Worm (Caenorhabditis elegans) whole organism, L2 larva: ENCODE results near the gene Y73F8A.32.
A peak's percentile ranks its signal among the peaks of the same experiment; 100 is the strongest.

Experiments used
- C34F6.9 ChIP-seq: fragments of 150-350 bp; optimal IDR thresholded peaks from 2 replicates; lab custom pipeline; 2014; ENCODE audit warnings: missing biosample characterization, missing genetic modification characterization
- F13H6.1 ChIP-seq: sonication (generic microtip); optimal IDR thresholded peaks from 2 replicates; lab custom pipeline; 2016; ENCODE audit warnings: missing genetic modification characterization, missing compliant biosample characterization
- R02D3.7 ChIP-seq: fragments of 150-350 bp; optimal IDR thresholded peaks from 2 replicates; lab custom pipeline; 2014; ENCODE audit warnings: missing biosample characterization, missing genetic modification characterization
- ZK546.5 ChIP-seq: sonication (generic microtip); optimal IDR thresholded peaks from 2 replicates; lab custom pipeline; 2017; ENCODE audit warnings: missing biosample characterization, missing genetic modification characterization
- alr-1 ChIP-seq: fragments of 150-350 bp; optimal IDR thresholded peaks from 2 replicates; lab custom pipeline; 2014; ENCODE audit warnings: missing biosample characterization, missing genetic modification characterization
- ama-1 ChIP-seq: fragments of 150-350 bp; optimal IDR thresholded peaks from 2 replicates; lab custom pipeline; 2018; ENCODE audit warnings: inconsistent platforms
- blmp-1 ChIP-seq: sonication (generic microtip); optimal IDR thresholded peaks from 2 replicates; lab custom pipeline; 2017; ENCODE audit warnings: missing genetic modification characterization, mild to moderate bottlenecking, missing compliant biosample characterization, antibody characterized with exemption, moderate library complexity; ENCODE audit not compliant: insufficient read depth
- ceh-16 ChIP-seq: fragments of 150-350 bp; optimal IDR thresholded peaks from 2 replicates; lab custom pipeline; 2014; ENCODE audit warnings: missing biosample characterization, missing genetic modification characterization
- crh-2 ChIP-seq: sonication (generic microtip); optimal IDR thresholded peaks from 2 replicates; lab custom pipeline; 2017; ENCODE audit warnings: missing biosample characterization, missing genetic modification characterization
- dmd-4 ChIP-seq: sonication (generic microtip); optimal IDR thresholded peaks from 2 replicates; lab custom pipeline; 2017; ENCODE audit warnings: missing biosample characterization, missing genetic modification characterization
- egl-27 ChIP-seq: sonication (generic microtip); optimal IDR thresholded peaks from 3 replicates; lab custom pipeline; 2017; ENCODE audit warnings: missing biosample characterization, missing genetic modification reagents, missing genetic modification characterization
- elt-1 ChIP-seq: fragments of 150-350 bp; optimal IDR thresholded peaks from 2 replicates; lab custom pipeline; 2014; ENCODE audit warnings: missing biosample characterization, missing genetic modification characterization
- fos-1 ChIP-seq: fragments of 150-350 bp; optimal IDR thresholded peaks from 2 replicates; lab custom pipeline; 2014; ENCODE audit warnings: missing biosample characterization, missing genetic modification characterization
- gmeb-1 ChIP-seq: fragments of 150-350 bp; optimal IDR thresholded peaks from 2 replicates; lab custom pipeline; 2014; ENCODE audit warnings: missing biosample characterization, missing genetic modification characterization
- lin-11 ChIP-seq: fragments of 150-350 bp; sonication (generic microtip); optimal IDR thresholded peaks from 2 replicates; lab custom pipeline; 2014; ENCODE audit warnings: missing biosample characterization, missing genetic modification characterization, inconsistent platforms, mixed read lengths
- lin-13 ChIP-seq: fragments of 150-350 bp; optimal IDR thresholded peaks from 2 replicates; lab custom pipeline; 2014; ENCODE audit warnings: missing biosample characterization, missing genetic modification reagents, missing genetic modification characterization
- lin-39 ChIP-seq: fragments of 150-350 bp; optimal IDR thresholded peaks from 2 replicates; lab custom pipeline; 2014; ENCODE audit warnings: missing biosample characterization, missing genetic modification reagents, missing genetic modification characterization
- lsy-2 ChIP-seq, 2 experiments: fragments of 150-350 bp in 1 of 2; sonication (generic microtip) in 1 of 2; optimal IDR thresholded peaks; 2 replicates each; lab custom pipeline; 2014 to 2017; ENCODE audit warnings: missing biosample characterization in 2 of 2, missing genetic modification characterization in 2 of 2
- mbf-1 ChIP-seq: sonication (generic microtip); optimal IDR thresholded peaks from 2 replicates; lab custom pipeline; 2017; ENCODE audit warnings: missing biosample characterization, missing genetic modification characterization
- mdl-1 ChIP-seq, 2 experiments: fragments of 150-350 bp in 1 of 2; sonication (generic microtip) in 1 of 2; optimal IDR thresholded peaks; 2 replicates each; lab custom pipeline; 2017; ENCODE audit warnings: missing biosample characterization in 2 of 2, missing genetic modification characterization in 2 of 2
- nhr-21 ChIP-seq: fragments of 150-350 bp; optimal IDR thresholded peaks from 2 replicates; lab custom pipeline; 2014; ENCODE audit warnings: missing biosample characterization, missing genetic modification characterization
- nhr-237 ChIP-seq: fragments of 150-350 bp; optimal IDR thresholded peaks from 2 replicates; lab custom pipeline; 2014; ENCODE audit warnings: missing biosample characterization, missing genetic modification characterization
- nhr-25 ChIP-seq: fragments of 150-350 bp; sonication (generic microtip); optimal IDR thresholded peaks from 3 replicates; lab custom pipeline; 2014; ENCODE audit warnings: missing biosample characterization, missing genetic modification characterization
- nhr-6 ChIP-seq: fragments of 150-350 bp; optimal IDR thresholded peaks from 2 replicates; lab custom pipeline; 2014; ENCODE audit warnings: missing biosample characterization, missing genetic modification characterization
- peb-1 ChIP-seq: fragments of 150-350 bp; optimal IDR thresholded peaks from 2 replicates; lab custom pipeline; 2014; ENCODE audit warnings: missing biosample characterization, missing genetic modification characterization
- sem-4 ChIP-seq: fragments of 150-350 bp; optimal IDR thresholded peaks from 2 replicates; lab custom pipeline; 2014; ENCODE audit warnings: missing biosample characterization, missing genetic modification reagents, missing genetic modification characterization
- skn-1 ChIP-seq: sonication (generic microtip); optimal IDR thresholded peaks from 2 replicates; lab custom pipeline; 2017; ENCODE audit warnings: missing biosample characterization, missing genetic modification characterization
- sma-3 ChIP-seq: sonication (generic microtip); optimal IDR thresholded peaks from 2 replicates; lab custom pipeline; 2016; ENCODE audit warnings: missing genetic modification reagents, missing genetic modification characterization, missing compliant biosample characterization
- sma-9 ChIP-seq, 2 experiments: fragments of 150-350 bp in 1 of 2; sonication (generic microtip) in 1 of 2; optimal IDR thresholded peaks; 2 replicates each; lab custom pipeline; 2014 to 2016; ENCODE audit warnings: missing genetic modification characterization in 2 of 2, mild to moderate bottlenecking in 1 of 2, missing biosample characterization in 1 of 2, missing compliant biosample characterization in 1 of 2, missing genetic modification reagents in 1 of 2, moderate library complexity in 1 of 2
- unc-39 ChIP-seq: fragments of 150-350 bp; optimal IDR thresholded peaks from 2 replicates; lab custom pipeline; 2014; ENCODE audit warnings: missing biosample characterization, missing genetic modification characterization
- unc-55 ChIP-seq: fragments of 150-350 bp; sonication (generic microtip); optimal IDR thresholded peaks from 3 replicates; lab custom pipeline; 2014; ENCODE audit warnings: missing biosample characterization, missing genetic modification reagents, missing genetic modification characterization
- zag-1 ChIP-seq: fragments of 150-350 bp; optimal IDR thresholded peaks from 2 replicates; lab custom pipeline; 2014; ENCODE audit warnings: missing biosample characterization, missing genetic modification characterization
- ztf-1 ChIP-seq: fragments of 200-800 bp; sonication (Bioruptor generic); conservative IDR thresholded peaks from 2 replicates; pipeline ENCODE4 v1.3.6; 2022; ENCODE audit warnings: missing genetic modification characterization, missing compliant biosample characterization
- ztf-11 ChIP-seq: sonication (generic microtip); optimal IDR thresholded peaks from 2 replicates; lab custom pipeline; 2017; ENCODE audit warnings: missing biosample characterization, missing genetic modification characterization
- ztf-4 ChIP-seq: fragments of 150-350 bp; optimal IDR thresholded peaks from 2 replicates; lab custom pipeline; 2014; ENCODE audit warnings: missing biosample characterization, missing genetic modification characterization

Y73F8A.32 gene

DNA sequence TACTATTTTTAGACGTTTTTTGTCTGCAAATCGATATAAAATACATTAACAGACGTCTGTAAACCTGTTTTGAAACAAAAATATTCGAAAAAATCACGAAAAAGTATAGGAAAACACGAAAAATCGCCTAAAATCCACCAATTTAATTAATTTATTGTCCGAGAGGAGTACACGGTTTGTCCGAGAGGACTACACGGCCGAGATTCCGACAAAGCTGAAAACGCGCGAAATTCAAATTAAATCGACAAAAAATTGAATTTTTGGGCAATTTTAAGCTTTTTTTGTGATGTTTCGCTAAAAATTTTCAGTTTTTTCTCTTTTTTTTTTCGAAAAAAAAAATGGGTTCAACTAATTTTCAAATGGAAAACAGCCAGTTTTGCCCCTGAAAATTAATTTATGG lies 5.2 kb upstream of the Y73F8A.32 start:
- TF ChIP-seq C34F6.9 (tag; lab: Kevin White, UChicago): peak; percentile 44
- TF ChIP-seq R02D3.7 (tag; lab: Kevin White, UChicago): no peak
- TF ChIP-seq crh-2 (tag; lab: Kevin White, UChicago): peak; percentile 27
- peak; percentile 65 for TF ChIP-seq sma-9 (GFP tag; optimal IDR thresholded peaks at IDR 0.05; lab: Kevin White, UChicago)
- no peak for TF ChIP-seq sma-9 (tag; optimal IDR thresholded peaks at IDR 0.05; lab: Kevin White, UChicago)
- TF ChIP-seq lsy-2 (tag; optimal IDR thresholded peaks at IDR 0.05; lab: Kevin White, UChicago): peak; percentile 55 to 77
- peak; percentile 53 for TF ChIP-seq unc-55 (GFP tag; lab: Kevin White, UChicago)
- no peak for TF ChIP-seq ztf-4 (tag; lab: Kevin White, UChicago)
- peak; percentile 48 for TF ChIP-seq nhr-21 (tag; lab: Kevin White, UChicago)
- TF ChIP-seq F13H6.1 (tag; lab: Kevin White, UChicago): peak; percentile 40
- peak; percentile 3 for TF ChIP-seq ama-1 (lab: Kevin White, UChicago)
- no peak for TF ChIP-seq mbf-1
- TF ChIP-seq gmeb-1 (tag; lab: Kevin White, UChicago): peak; percentile 91
- peak; percentile 40 for TF ChIP-seq lin-13 (GFP tag; lab: Kevin White, UChicago)
- TF ChIP-seq sma-3 (GFP tag; lab: Kevin White, UChicago): peak; percentile 80
- TF ChIP-seq sem-4 (tag; lab: Kevin White, UChicago): no peak
- TF ChIP-seq nhr-25 (tag; lab: Kevin White, UChicago): peak; percentile 73

DNA sequence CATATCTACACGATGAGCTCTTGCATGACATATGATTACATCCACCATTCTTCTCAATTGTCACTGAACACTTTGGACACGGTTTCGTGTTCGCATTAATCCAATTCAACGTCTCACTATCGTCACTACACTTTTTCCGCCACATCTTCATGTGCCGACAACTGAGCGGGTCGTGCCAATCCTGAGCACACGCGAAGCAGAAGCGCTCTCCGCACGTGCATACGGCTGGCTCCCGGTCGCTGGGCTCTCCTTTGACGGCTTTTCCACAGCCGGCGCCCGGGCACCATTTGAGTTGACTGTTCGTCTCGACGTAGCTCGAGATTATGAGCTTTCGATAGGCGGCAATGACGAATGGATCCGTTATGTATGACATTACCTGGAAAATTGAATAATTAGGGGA lies 4.5 kb upstream of the Y73F8A.32 start:
- no peak for TF ChIP-seq zag-1 (tag; lab: Kevin White, UChicago)

DNA sequence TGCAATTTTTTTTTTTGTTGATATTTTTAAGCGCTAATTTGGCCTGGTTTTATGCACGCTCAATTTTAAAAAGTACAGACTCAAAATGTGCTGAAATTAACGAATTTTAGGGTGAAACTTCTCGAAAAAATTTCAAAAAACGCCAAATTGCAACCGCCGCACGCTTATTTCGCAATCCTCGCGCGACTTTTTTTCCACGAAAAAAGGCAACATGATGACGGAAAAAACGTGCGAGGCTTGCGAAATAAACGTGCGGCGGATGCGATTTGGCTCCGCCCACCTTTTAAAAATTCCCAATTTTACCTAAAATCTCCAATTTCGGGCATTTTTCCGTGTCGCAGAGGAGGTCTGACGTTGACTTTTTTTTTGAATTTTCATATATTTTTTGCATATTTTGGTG lies 3.7 kb upstream of the Y73F8A.32 start:
- TF ChIP-seq dmd-4 (tag; lab: Kevin White, UChicago): no peak
- TF ChIP-seq fos-1 (tag; lab: Kevin White, UChicago): no peak
- TF ChIP-seq nhr-6 (tag; lab: Kevin White, UChicago): no peak
- no peak for TF ChIP-seq mbf-1
- TF ChIP-seq nhr-21 (tag; lab: Kevin White, UChicago): no peak
- no peak for TF ChIP-seq unc-39 (tag; lab: Kevin White, UChicago)
- TF ChIP-seq lin-11 (tag; lab: Kevin White, UChicago): no peak
- no peak for TF ChIP-seq unc-55 (GFP tag; lab: Kevin White, UChicago)
- no peak for TF ChIP-seq nhr-237 (tag; lab: Kevin White, UChicago)
- no peak for TF ChIP-seq elt-1 (tag; lab: Kevin White, UChicago)
- no peak for TF ChIP-seq C34F6.9 (tag; lab: Kevin White, UChicago)
- no peak for TF ChIP-seq lin-39 (tag; lab: Kevin White, UChicago)
- no peak for TF ChIP-seq ztf-1 (GFP tag; lab: Robert Waterston, UW)
- TF ChIP-seq skn-1 (tag; lab: Kevin White, UChicago): no peak
- TF ChIP-seq egl-27 (tag; lab: Kevin White, UChicago): no peak
- TF ChIP-seq ZK546.5 (tag; lab: Kevin White, UChicago): no peak
- no peak for TF ChIP-seq sem-4 (tag; lab: Kevin White, UChicago)

DNA sequence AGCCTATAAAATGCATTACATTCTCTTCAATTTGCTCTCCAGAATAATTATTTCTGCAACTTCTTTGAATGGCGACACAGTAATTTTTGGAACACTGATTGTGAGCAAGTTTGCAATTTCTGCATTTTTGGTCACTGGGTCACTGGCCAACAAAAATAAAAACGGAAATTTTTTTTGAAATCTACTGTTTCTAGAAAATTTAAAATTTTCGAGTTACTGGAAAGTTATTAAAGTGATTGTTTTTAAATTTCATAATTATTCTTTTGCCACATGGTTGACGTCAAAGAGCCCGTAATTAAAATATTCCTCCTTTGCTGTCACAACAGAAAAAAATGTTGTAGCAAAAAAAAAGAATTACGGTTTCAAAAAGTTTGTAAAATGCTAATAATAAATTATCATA lies 2.5 kb upstream of the Y73F8A.32 start:
- no peak for TF ChIP-seq lin-13 (GFP tag; lab: Kevin White, UChicago)
- no peak for TF ChIP-seq C34F6.9 (tag; lab: Kevin White, UChicago)
- no peak for TF ChIP-seq lsy-2 (tag; optimal IDR thresholded peaks at IDR 0.05; lab: Kevin White, UChicago)
- no peak for TF ChIP-seq ztf-1 (GFP tag; lab: Robert Waterston, UW)
- TF ChIP-seq, all 48 proteins: peak for 0

DNA sequence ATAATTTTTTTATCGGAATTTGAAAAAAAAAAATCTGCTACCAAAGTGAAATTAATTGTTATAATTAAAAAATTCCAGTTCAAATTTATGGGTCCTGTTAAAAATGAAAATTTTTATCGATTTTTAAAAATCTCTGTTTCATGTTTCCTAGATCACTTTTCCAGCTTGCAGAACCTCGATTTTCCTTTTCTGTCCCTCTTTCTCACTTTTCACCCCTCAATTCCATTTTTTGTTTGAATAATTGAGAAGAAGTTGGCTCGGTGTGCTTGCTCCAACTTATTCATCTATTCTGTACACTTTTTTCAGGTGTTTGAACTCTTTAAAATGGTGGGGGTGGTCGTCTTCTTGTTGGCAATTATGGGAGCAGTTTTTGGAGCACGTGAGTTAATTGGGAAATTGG lies 24.0 kb downstream of the Y73F8A.32 start, which contains the start of gene acr-24:
Gene acr-24 (plus strand): TSS at position 301 of the 400 bp plus-strand sequence.
- no peak for TF ChIP-seq ceh-16 (tag; lab: Kevin White, UChicago)
- no peak for TF ChIP-seq ZK546.5 (tag; lab: Kevin White, UChicago)
- TF ChIP-seq alr-1 (tag; lab: Kevin White, UChicago): no peak
- TF ChIP-seq lin-39 (tag; lab: Kevin White, UChicago): no peak
- no peak for TF ChIP-seq crh-2 (tag; lab: Kevin White, UChicago)
- TF ChIP-seq ztf-11 (tag; lab: Kevin White, UChicago): no peak
- TF ChIP-seq peb-1: no peak
- TF ChIP-seq mdl-1 (tag; optimal IDR thresholded peaks at IDR 0.05; lab: Kevin White, UChicago): no peak
- TF ChIP-seq blmp-1 (tag; lab: Kevin White, UChicago): no peak
- TF ChIP-seq unc-39 (tag; lab: Kevin White, UChicago): no peak
- TF ChIP-seq gmeb-1 (tag; lab: Kevin White, UChicago): no peak
- TF ChIP-seq elt-1 (tag; lab: Kevin White, UChicago): no peak
- TF ChIP-seq sem-4 (tag; lab: Kevin White, UChicago): no peak
- no peak for TF ChIP-seq ama-1 (lab: Kevin White, UChicago)
- no peak for TF ChIP-seq sma-9 (GFP tag; optimal IDR thresholded peaks at IDR 0.05; lab: Kevin White, UChicago)
- no peak for TF ChIP-seq sma-9 (tag; optimal IDR thresholded peaks at IDR 0.05; lab: Kevin White, UChicago)
- TF ChIP-seq ztf-1 (GFP tag; lab: Robert Waterston, UW): no peak
- TF ChIP-seq lin-13 (GFP tag; lab: Kevin White, UChicago): no peak
- TF ChIP-seq nhr-237 (tag; lab: Kevin White, UChicago): no peak
- no peak for TF ChIP-seq zag-1 (tag; lab: Kevin White, UChicago)
